Fruit fly (Drosophila melanogaster) whole organism: ENCODE results near the gene CG3119.
A peak's percentile ranks its signal among the peaks of the same experiment; 100 is the strongest.

Experiments used
- CG8478 ChIP-seq: fragments of >200 bp; optimal IDR thresholded peaks from 2 replicates; lab custom pipeline; 2018; ENCODE audit warnings: inconsistent platforms
- Dll ChIP-seq: fragments of >200 bp; optimal IDR thresholded peaks from 2 replicates; lab custom pipeline; 2017
- EcR ChIP-seq, 2 experiments: fragments of >200 bp; optimal IDR thresholded peaks; 2 replicates each; lab custom pipeline; 2017; ENCODE audit warnings: missing biosample characterization in 2 of 2, missing genetic modification characterization in 2 of 2, missing genetic modification reagents in 2 of 2
- pan ChIP-seq: fragments of >200 bp; optimal IDR thresholded peaks from 2 replicates; lab custom pipeline; 2017

DNA sequence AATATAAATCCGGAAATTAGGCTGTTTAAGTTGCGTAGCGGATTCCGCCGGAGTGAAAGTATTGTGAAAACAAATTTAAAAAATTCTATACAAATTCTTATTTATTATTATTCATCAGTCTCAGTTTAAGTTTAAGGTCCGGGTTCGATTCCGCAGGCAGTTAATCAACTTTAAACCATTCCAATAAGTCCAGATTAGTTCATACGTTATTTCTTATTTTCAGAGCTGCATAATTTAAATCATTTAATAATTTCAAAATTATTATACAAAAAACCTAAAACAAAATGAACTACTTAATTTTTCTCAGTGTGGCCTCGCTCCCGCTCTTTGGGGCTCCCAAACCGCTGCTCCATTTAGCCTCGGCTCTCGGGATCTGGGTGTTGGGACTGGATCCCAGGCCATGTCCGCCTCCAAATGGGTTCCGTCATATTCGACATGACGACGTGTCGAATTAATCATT lies 7.3 kb downstream of the CG3119 start:
- TF ChIP-seq pan (lab: Kevin White, UChicago) (no peak), EcR (GFP tag; optimal IDR thresholded peaks at IDR 0.05; lab: Kevin White, UChicago) (no peak), Dll (peak; percentile 36), CG8478 (lab: Kevin White, UChicago) (no peak)
